Worm (Caenorhabditis elegans): Measurements from ENCODE around the gene sra-8.

DNA sequence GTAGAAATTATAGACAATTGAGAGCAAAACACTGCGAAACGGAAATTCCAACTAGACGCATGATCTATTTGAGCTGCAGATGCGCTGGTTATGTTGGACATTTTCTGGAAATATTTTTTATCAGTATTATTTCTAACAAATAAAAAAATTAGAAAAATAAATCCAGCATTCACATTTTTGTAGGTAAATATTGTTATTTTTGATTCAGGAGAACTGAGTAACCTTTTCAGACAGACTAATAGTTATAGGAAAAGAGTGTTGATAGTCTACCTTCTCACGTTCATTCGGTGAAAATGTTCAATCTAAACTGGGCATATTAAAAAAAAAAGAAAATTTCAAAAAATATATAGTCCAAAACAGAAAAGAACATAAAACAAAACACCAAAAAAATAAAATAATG is 16.0 kb upstream of the sra-8 start, which contains the start of gene sra-1:
- TF ChIP-seq aly-2 (tag; optimal IDR thresholded peaks at IDR 0.05) (no peak), skn-1 (tag; optimal IDR thresholded peaks at IDR 0.05) (no peak), nhr-76 (tag; optimal IDR thresholded peaks at IDR 0.05) (no peak)
